Worm (Caenorhabditis elegans) whole organism, L3 larva: ENCODE results near the gene R10E4.9.

Experiments used
- R02D3.7 ChIP-seq: fragments of 150-350 bp; optimal IDR thresholded peaks from 2 replicates; lab custom pipeline; 2014; ENCODE audit warnings: missing biosample characterization, missing genetic modification characterization
- ZK546.5 ChIP-seq: sonication (generic microtip); optimal IDR thresholded peaks from 2 replicates; lab custom pipeline; 2017; ENCODE audit warnings: missing biosample characterization, missing genetic modification characterization
- aly-2 ChIP-seq: fragments of 150-350 bp; optimal IDR thresholded peaks from 2 replicates; lab custom pipeline; 2014; ENCODE audit warnings: missing biosample characterization, missing genetic modification characterization
- ama-1 ChIP-seq: fragments of 150-350 bp; optimal IDR thresholded peaks from 2 replicates; lab custom pipeline; 2018
- ceh-16 ChIP-seq: sonication (generic microtip); optimal IDR thresholded peaks from 2 replicates; lab custom pipeline; 2017; ENCODE audit warnings: missing biosample characterization, missing genetic modification characterization
- ceh-28 ChIP-seq: fragments of 150-350 bp; optimal IDR thresholded peaks from 2 replicates; lab custom pipeline; 2014; ENCODE audit warnings: missing biosample characterization, missing genetic modification reagents, missing genetic modification characterization
- ceh-82 ChIP-seq: fragments of 150-350 bp; optimal IDR thresholded peaks from 2 replicates; lab custom pipeline; 2014; ENCODE audit warnings: missing biosample characterization, missing genetic modification characterization
- ceh-9 ChIP-seq: sonication (generic microtip); optimal IDR thresholded peaks from 2 replicates; lab custom pipeline; 2018; ENCODE audit warnings: missing biosample characterization, missing genetic modification characterization
- daf-12 ChIP-seq: fragments of 150-350 bp; optimal IDR thresholded peaks from 2 replicates; lab custom pipeline; 2014; ENCODE audit warnings: missing biosample characterization, missing genetic modification reagents, missing genetic modification characterization
- egl-27 ChIP-seq: sonication (generic microtip); optimal IDR thresholded peaks from 4 replicates; lab custom pipeline; 2017; ENCODE audit warnings: missing biosample characterization, missing genetic modification reagents, missing genetic modification characterization
- egl-5 ChIP-seq: fragments of 150-350 bp; optimal IDR thresholded peaks from 2 replicates; lab custom pipeline; 2017; ENCODE audit warnings: missing biosample characterization, missing genetic modification reagents, missing genetic modification characterization, inconsistent platforms
- elt-1 ChIP-seq: fragments of 150-350 bp; optimal IDR thresholded peaks from 2 replicates; lab custom pipeline; 2014; ENCODE audit warnings: missing biosample characterization, missing genetic modification characterization
- elt-2 ChIP-seq: sonication (generic microtip); optimal IDR thresholded peaks from 2 replicates; lab custom pipeline; 2016; ENCODE audit warnings: missing genetic modification reagents, mild to moderate bottlenecking, missing genetic modification characterization, missing compliant biosample characterization
- elt-3 ChIP-seq, 3 experiments: fragments of 150-350 bp in 1 of 3; sonication (generic microtip) in 2 of 3; optimal IDR thresholded peaks; 2 replicates in 2 of 3; 4 replicates in 1 of 3; lab custom pipeline; 2014 to 2017; ENCODE audit warnings: missing biosample characterization in 3 of 3, missing genetic modification characterization in 3 of 3
- eor-1 ChIP-seq, 2 experiments: fragments of 150-350 bp; optimal IDR thresholded peaks; 2 replicates each; lab custom pipeline; 2014 to 2018; ENCODE audit warnings: missing biosample characterization in 2 of 2, missing genetic modification characterization in 2 of 2
- fkh-10 ChIP-seq: sonication (generic microtip); optimal IDR thresholded peaks from 2 replicates; lab custom pipeline; 2017; ENCODE audit warnings: missing biosample characterization, missing genetic modification reagents, missing genetic modification characterization
- fkh-2 ChIP-seq: fragments of 150-350 bp; optimal IDR thresholded peaks from 2 replicates; lab custom pipeline; 2014; ENCODE audit warnings: missing biosample characterization, missing genetic modification reagents, missing genetic modification characterization
- fos-1 ChIP-seq: fragments of 150-350 bp; optimal IDR thresholded peaks from 2 replicates; lab custom pipeline; 2014; ENCODE audit warnings: missing biosample characterization, missing genetic modification characterization
- hmg-11 ChIP-seq: sonication (generic microtip); optimal IDR thresholded peaks from 2 replicates; lab custom pipeline; 2016; ENCODE audit warnings: missing genetic modification characterization, missing compliant biosample characterization
- jun-1 ChIP-seq: fragments of 150-350 bp; optimal IDR thresholded peaks from 2 replicates; lab custom pipeline; 2014; ENCODE audit warnings: missing biosample characterization, missing genetic modification reagents, missing genetic modification characterization
- lin-15B ChIP-seq: fragments of 150-350 bp; optimal IDR thresholded peaks from 2 replicates; lab custom pipeline; 2014; ENCODE audit warnings: missing biosample characterization, missing genetic modification characterization
- lin-39 ChIP-seq: fragments of 150-350 bp; optimal IDR thresholded peaks from 2 replicates; lab custom pipeline; 2018; ENCODE audit warnings: missing biosample characterization, missing genetic modification reagents, missing genetic modification characterization
- lsy-12 ChIP-seq: sonication (generic microtip); optimal IDR thresholded peaks from 2 replicates; lab custom pipeline; 2016; ENCODE audit warnings: mild to moderate bottlenecking, missing genetic modification characterization, missing compliant biosample characterization
- mdl-1 ChIP-seq: fragments of 150-350 bp; optimal IDR thresholded peaks from 2 replicates; lab custom pipeline; 2014; ENCODE audit warnings: missing biosample characterization, missing genetic modification characterization
- mml-1 ChIP-seq: fragments of 150-350 bp; sonication (generic microtip); optimal IDR thresholded peaks from 3 replicates; lab custom pipeline; 2014; ENCODE audit warnings: missing biosample characterization, missing genetic modification characterization
- nfya-1 ChIP-seq: sonication (generic microtip); optimal IDR thresholded peaks from 2 replicates; lab custom pipeline; 2017; ENCODE audit warnings: missing genetic modification characterization, mild to moderate bottlenecking, missing compliant biosample characterization, antibody characterized with exemption, moderate library complexity; ENCODE audit not compliant: insufficient read depth
- nhr-11 ChIP-seq: fragments of 150-350 bp; optimal IDR thresholded peaks from 2 replicates; lab custom pipeline; 2014; ENCODE audit warnings: missing biosample characterization, missing genetic modification characterization
- nhr-12 ChIP-seq: fragments of 150-350 bp; optimal IDR thresholded peaks from 2 replicates; lab custom pipeline; 2014; ENCODE audit warnings: missing biosample characterization, missing genetic modification characterization
- nhr-23 ChIP-seq: fragments of 150-350 bp; optimal IDR thresholded peaks from 2 replicates; lab custom pipeline; 2014; ENCODE audit warnings: missing biosample characterization, missing genetic modification reagents, missing genetic modification characterization
- nhr-237 ChIP-seq: fragments of 150-350 bp; optimal IDR thresholded peaks from 2 replicates; lab custom pipeline; 2014; ENCODE audit warnings: missing biosample characterization, missing genetic modification characterization
- nhr-25 ChIP-seq: sonication (generic microtip); optimal IDR thresholded peaks from 2 replicates; lab custom pipeline; 2017; ENCODE audit warnings: missing biosample characterization, missing genetic modification characterization
- nhr-28 ChIP-seq: fragments of 150-350 bp; optimal IDR thresholded peaks from 2 replicates; lab custom pipeline; 2014; ENCODE audit warnings: missing biosample characterization, missing genetic modification characterization
- nhr-43 ChIP-seq: sonication (generic microtip); optimal IDR thresholded peaks from 2 replicates; lab custom pipeline; 2016; ENCODE audit warnings: mild to moderate bottlenecking, missing genetic modification characterization, missing compliant biosample characterization; ENCODE audit not compliant: poor library complexity, severe bottlenecking
- nhr-67 ChIP-seq: fragments of 150-350 bp; optimal IDR thresholded peaks from 2 replicates; lab custom pipeline; 2014; ENCODE audit warnings: missing biosample characterization, missing genetic modification characterization
- nhr-76 ChIP-seq: fragments of 150-350 bp; sonication (generic microtip); optimal IDR thresholded peaks from 5 replicates; lab custom pipeline; 2014; ENCODE audit warnings: missing biosample characterization, missing genetic modification characterization
- nhr-77 ChIP-seq: fragments of 150-350 bp; optimal IDR thresholded peaks from 2 replicates; lab custom pipeline; 2014; ENCODE audit warnings: missing biosample characterization, missing genetic modification characterization
- pha-4 ChIP-seq: fragments of 150-350 bp; optimal IDR thresholded peaks from 2 replicates; lab custom pipeline; 2014; ENCODE audit warnings: missing biosample characterization, missing genetic modification reagents, missing genetic modification characterization
- pqm-1 ChIP-seq: fragments of 150-350 bp; optimal IDR thresholded peaks from 2 replicates; lab custom pipeline; 2017; ENCODE audit warnings: missing biosample characterization, missing genetic modification characterization, inconsistent platforms
- sea-2 ChIP-seq: fragments of 150-350 bp; sonication (generic microtip); optimal IDR thresholded peaks from 4 replicates; lab custom pipeline; 2014; ENCODE audit warnings: missing biosample characterization, missing genetic modification reagents, missing genetic modification characterization
- skn-1 ChIP-seq: fragments of 150-350 bp; optimal IDR thresholded peaks from 2 replicates; lab custom pipeline; 2014; ENCODE audit warnings: missing biosample characterization, missing genetic modification characterization
- snpc-4 ChIP-seq: fragments of 150-350 bp; optimal IDR thresholded peaks from 2 replicates; lab custom pipeline; 2014; ENCODE audit warnings: missing biosample characterization, missing genetic modification characterization
- tbx-2 ChIP-seq: sonication (generic microtip); optimal IDR thresholded peaks from 2 replicates; lab custom pipeline; 2016; ENCODE audit warnings: mild to moderate bottlenecking, missing genetic modification characterization, missing compliant biosample characterization
- unc-39 ChIP-seq: sonication (generic microtip); optimal IDR thresholded peaks from 4 replicates; lab custom pipeline; 2017; ENCODE audit warnings: missing biosample characterization, missing genetic modification characterization
- unc-62 ChIP-seq: fragments of 150-350 bp; sonication (generic microtip); optimal IDR thresholded peaks from 4 replicates; lab custom pipeline; 2014; ENCODE audit warnings: missing biosample characterization, missing genetic modification reagents, missing genetic modification characterization
- zag-1 ChIP-seq: fragments of 150-350 bp; optimal IDR thresholded peaks from 2 replicates; lab custom pipeline; 2014; ENCODE audit warnings: missing biosample characterization, missing genetic modification characterization
- ztf-11 ChIP-seq: fragments of 150-350 bp; optimal IDR thresholded peaks from 2 replicates; lab custom pipeline; 2014; ENCODE audit warnings: missing biosample characterization, missing genetic modification characterization
- ztf-4 ChIP-seq: fragments of 150-350 bp; optimal IDR thresholded peaks from 2 replicates; lab custom pipeline; 2014; ENCODE audit warnings: missing biosample characterization, missing genetic modification characterization

The R10E4.9 gene

ce11 chrIII:4293108-4293507 lies 9.1 kb downstream of the R10E4.9 start, which contains the start of gene R10E4.6:
TSS of gene R10E4.6 (plus strand) at chrIII:4293408.
- TF ChIP-seq nhr-23 (no peak), fos-1 (tag; lab: Kevin White, UChicago) (no peak), nhr-43 (tag; lab: Kevin White, UChicago) (no peak)
- TF ChIP-seq, all 47 proteins: peak for 0

ce11 chrIII:4291216-4291691 lies 10.9 kb downstream of the R10E4.9 start, which contains the start of gene mcm-5:
TSS of gene mcm-5 (minus strand) at chrIII:4291266.
- TF ChIP-seq elt-1, result no peak
- TF ChIP-seq ztf-11, result no peak
- TF ChIP-seq ama-1, result no peak
- no peak for TF ChIP-seq jun-1 (tag; lab: Kevin White, UChicago)
- peak; percentile 69 for TF ChIP-seq pha-4 (tag; lab: Kevin White, UChicago)
- no peak for TF ChIP-seq egl-27 (tag; lab: Kevin White, UChicago)
- peak; percentile 50 for TF ChIP-seq hmg-11
- TF ChIP-seq elt-3 (tag; optimal IDR thresholded peaks at IDR 0.05; lab: Kevin White, UChicago), result no peak
- TF ChIP-seq fos-1 (tag; lab: Kevin White, UChicago), result no peak
- peak; percentile 26 for TF ChIP-seq ceh-28
- TF ChIP-seq nhr-77 (tag; lab: Kevin White, UChicago), result no peak
- no peak for TF ChIP-seq ceh-16 (tag; lab: Kevin White, UChicago)
- TF ChIP-seq sea-2 (GFP tag; lab: Kevin White, UChicago), result no peak
- TF ChIP-seq unc-39 (tag; lab: Kevin White, UChicago), result no peak
- TF ChIP-seq elt-2 (tag; lab: Kevin White, UChicago), result no peak
- TF ChIP-seq tbx-2 (tag; lab: Kevin White, UChicago), result no peak
- TF ChIP-seq zag-1 (tag; lab: Kevin White, UChicago), result no peak
- TF ChIP-seq skn-1, result no peak
- no peak for TF ChIP-seq ZK546.5 (tag; lab: Kevin White, UChicago)
- no peak for TF ChIP-seq unc-62
- TF ChIP-seq lin-39 (tag; lab: Kevin White, UChicago), result peak; percentile 37
- TF ChIP-seq nhr-67 (tag; lab: Kevin White, UChicago), result no peak
- no peak for TF ChIP-seq ceh-82 (tag; lab: Kevin White, UChicago)
- no peak for TF ChIP-seq aly-2 (tag; lab: Kevin White, UChicago)
- TF ChIP-seq nhr-23, result peak; percentile 31
- no peak for TF ChIP-seq mdl-1 (tag; lab: Kevin White, UChicago)
- TF ChIP-seq fkh-2, result no peak
- no peak for TF ChIP-seq daf-12 (tag; lab: Kevin White, UChicago)
- no peak for TF ChIP-seq egl-5 (tag; lab: Kevin White, UChicago)
- TF ChIP-seq nhr-76, result no peak
- no peak for TF ChIP-seq nhr-11 (tag; lab: Kevin White, UChicago)
- no peak for TF ChIP-seq eor-1 (tag; optimal IDR thresholded peaks at IDR 0.05; lab: Kevin White, UChicago)
- TF ChIP-seq nhr-43 (tag; lab: Kevin White, UChicago), result no peak
- no peak for TF ChIP-seq mml-1 (tag; lab: Kevin White, UChicago)
- peak; percentile 50 for TF ChIP-seq lin-15B (tag; lab: Kevin White, UChicago)
- TF ChIP-seq ztf-4 (tag; lab: Kevin White, UChicago), result no peak
- no peak for TF ChIP-seq ceh-9
- no peak for TF ChIP-seq pqm-1 (tag; lab: Kevin White, UChicago)
- TF ChIP-seq nhr-28 (tag; lab: Kevin White, UChicago), result no peak
- no peak for TF ChIP-seq nhr-12 (tag; lab: Kevin White, UChicago)
- TF ChIP-seq R02D3.7 (tag; lab: Kevin White, UChicago), result no peak
- no peak for TF ChIP-seq fkh-10
- TF ChIP-seq lsy-12, result no peak
- no peak for TF ChIP-seq nhr-237 (tag; lab: Kevin White, UChicago)
- TF ChIP-seq nfya-1 (tag; lab: Kevin White, UChicago), result peak; percentile 56
- TF ChIP-seq nhr-25 (tag; lab: Kevin White, UChicago), result peak; percentile 36
- TF ChIP-seq snpc-4 (tag; lab: Kevin White, UChicago), result no peak
